Worm (Caenorhabditis elegans) whole organism, L4/young adult: ENCODE results near the gene dars-2.
A peak's percentile ranks its signal among the peaks of the same experiment; 100 is the strongest.

Experiments used
- W03F9.2 ChIP-seq: fragments of 150-350 bp; optimal IDR thresholded peaks from 2 replicates; lab custom pipeline; 2014; ENCODE audit warnings: missing biosample characterization, missing genetic modification characterization
- him-1 ChIP-seq: sonication (generic microtip); optimal IDR thresholded peaks from 2 replicates; lab custom pipeline; 2016; ENCODE audit warnings: missing genotype, missing genetic modification reagents, missing genetic modification characterization, missing compliant biosample characterization

dars-2 gene

ce11 chrV:12100794-12101343, 52.3 kb downstream of the dars-2 start, which contains the start of gene nhr-154:
Gene nhr-154 (plus strand): TSS chrV:12101293.
- no peak for TF ChIP-seq him-1 (tag; lab: Kevin White, UChicago)
- TF ChIP-seq W03F9.2 (tag; lab: Kevin White, UChicago): peak; percentile 17
